Fruit fly (Drosophila melanogaster): Measurements from ENCODE around the gene CG5961.

CG5961 gene

dm6 chr3R:12439401-12440143 lies 20.5 kb downstream of the CG5961 start, which contains the start of gene Desat1:
Gene Desat1, plus strand, starts transcription at chr3R:12439600.
- TF ChIP-seq CG18764 (GFP tag; optimal IDR thresholded peaks at IDR 0.05) (no peak), CG18599 (GFP tag; optimal IDR thresholded peaks at IDR 0.05) (no peak), pho (GFP tag; optimal IDR thresholded peaks at IDR 0.05) (no peak), CG8290 (GFP tag; optimal IDR thresholded peaks at IDR 0.05) (peak; percentile 26), CG8290 (tag; optimal IDR thresholded peaks at IDR 0.05) (peak in 1 of 2 experiments; percentile 18), CG15479 (GFP tag; optimal IDR thresholded peaks at IDR 0.05) (no peak), p53 (GFP tag; optimal IDR thresholded peaks at IDR 0.05) (no peak), CG8281 (tag; optimal IDR thresholded peaks at IDR 0.05) (no peak), CG12942 (GFP tag; optimal IDR thresholded peaks at IDR 0.05) (no peak), CG32532 (GFP tag; IDR thresholded peaks at IDR 0.05) (no peak), CG12744 (GFP tag; optimal IDR thresholded peaks at IDR 0.05) (no peak), lilli (GFP tag; optimal IDR thresholded peaks at IDR 0.05) (no peak), grau (tag; optimal IDR thresholded peaks at IDR 0.05) (peak; percentile 16), nerfin-1 (tag; optimal IDR thresholded peaks at IDR 0.05) (peak; percentile 19), stwl (tag; optimal IDR thresholded peaks at IDR 0.05) (peak; percentile 86), Blimp-1 (GFP tag; optimal IDR thresholded peaks at IDR 0.05) (no peak), gro (GFP tag; optimal IDR thresholded peaks at IDR 0.05) (peak; percentile 6), CG10979 (tag; optimal IDR thresholded peaks at IDR 0.05) (no peak), Dek (tag; optimal IDR thresholded peaks at IDR 0.05) (no peak), pfk (GFP tag; optimal IDR thresholded peaks at IDR 0.05) (no peak), CG14050 (GFP tag; IDR thresholded peaks at IDR 0.05) (no peak), CG3995 (GFP tag; optimal IDR thresholded peaks at IDR 0.05) (peak; percentile 19), zf30C (GFP tag; optimal IDR thresholded peaks at IDR 0.05) (no peak), mld (GFP tag; IDR thresholded peaks at IDR 0.05; ENCODE audit: partially characterized antibody) (peak; percentile 72), lbe (GFP tag; optimal IDR thresholded peaks at IDR 0.05) (peak; percentile 50), CG1647 (GFP tag; optimal IDR thresholded peaks at IDR 0.05) (no peak), Bgb (GFP tag; IDR thresholded peaks at IDR 0.05; ENCODE audit: partially characterized antibody) (peak; percentile 90), mirr (GFP tag; optimal IDR thresholded peaks at IDR 0.05) (no peak), onecut (GFP tag; IDR thresholded peaks at IDR 0.05) (no peak), CG17568 (GFP tag; optimal IDR thresholded peaks at IDR 0.05) (no peak), Sry-δ (GFP tag; optimal IDR thresholded peaks at IDR 0.05) (peak; percentile 93), az2 (GFP tag; optimal IDR thresholded peaks at IDR 0.05) (no peak), CG10565 (GFP tag; optimal IDR thresholded peaks at IDR 0.05) (no peak), peb (GFP tag; IDR thresholded peaks at IDR 0.05) (no peak), CG3726 (GFP tag; IDR thresholded peaks at IDR 0.05) (no peak), CG6765 (GFP tag; optimal IDR thresholded peaks at IDR 0.05) (peak; percentile 14), fd64A (GFP tag; optimal IDR thresholded peaks at IDR 0.05) (no peak), Sox102F (GFP tag; optimal IDR thresholded peaks at IDR 0.05) (no peak), twi (tag; optimal IDR thresholded peaks at IDR 0.05) (no peak), Nf-YA (GFP tag; IDR thresholded peaks at IDR 0.05) (no peak), sug (tag; optimal IDR thresholded peaks at IDR 0.05) (peak; percentile 22), Dll (GFP tag; IDR thresholded peaks at IDR 0.05; ENCODE audit: partially characterized antibody) (peak; percentile 93), CG11456 (GFP tag; IDR thresholded peaks at IDR 0.05) (no peak), CG2120 (GFP tag; optimal IDR thresholded peaks at IDR 0.05) (peak; percentile 51), ase (GFP tag; IDR thresholded peaks at IDR 0.05) (no peak), GATAe (GFP tag; conservative IDR thresholded peaks at IDR 0.05) (no peak), tin (GFP tag; optimal IDR thresholded peaks at IDR 0.05) (no peak), CG17385 (GFP tag; optimal IDR thresholded peaks at IDR 0.05) (no peak), dmrt99B (tag; optimal IDR thresholded peaks at IDR 0.05) (no peak), crol (GFP tag; IDR thresholded peaks at IDR 0.05) (no peak)
